Worm (Caenorhabditis elegans) whole organism, young adult: ENCODE data around the gene mdt-17.

Source experiments
- D2030.7 ChIP-seq: fragments of 200-800 bp; sonication (Bioruptor generic); IDR thresholded peaks from 2 replicates; pipeline ENCODE4 v1.3.6; 2022; ENCODE audit warnings: missing genetic modification reagents, missing genetic modification characterization, missing compliant biosample characterization
- attf-3 ChIP-seq: fragments of 200-800 bp; sonication (Bioruptor generic); conservative IDR thresholded peaks from 2 replicates; pipeline ENCODE4 v1.3.6; 2022; ENCODE audit warnings: missing genetic modification reagents, missing genetic modification characterization, missing compliant biosample characterization
- attf-6 ChIP-seq: fragments of 200-800 bp; sonication (Bioruptor generic); IDR thresholded peaks from 2 replicates; pipeline ENCODE4 v1.3.6; 2022; ENCODE audit warnings: missing genetic modification reagents, missing genetic modification characterization, missing compliant biosample characterization
- ceh-100 ChIP-seq: fragments of 200-800 bp; sonication (Bioruptor generic); IDR thresholded peaks from 2 replicates; pipeline ENCODE4 v1.3.6; 2022; ENCODE audit warnings: missing genetic modification reagents, missing genetic modification characterization, missing compliant biosample characterization
- him-1 ChIP-seq: sonication (generic microtip); optimal IDR thresholded peaks from 2 replicates; lab custom pipeline; 2016; ENCODE audit warnings: missing genotype, missing genetic modification reagents, missing genetic modification characterization, missing compliant biosample characterization

The mdt-17 gene

DNA sequence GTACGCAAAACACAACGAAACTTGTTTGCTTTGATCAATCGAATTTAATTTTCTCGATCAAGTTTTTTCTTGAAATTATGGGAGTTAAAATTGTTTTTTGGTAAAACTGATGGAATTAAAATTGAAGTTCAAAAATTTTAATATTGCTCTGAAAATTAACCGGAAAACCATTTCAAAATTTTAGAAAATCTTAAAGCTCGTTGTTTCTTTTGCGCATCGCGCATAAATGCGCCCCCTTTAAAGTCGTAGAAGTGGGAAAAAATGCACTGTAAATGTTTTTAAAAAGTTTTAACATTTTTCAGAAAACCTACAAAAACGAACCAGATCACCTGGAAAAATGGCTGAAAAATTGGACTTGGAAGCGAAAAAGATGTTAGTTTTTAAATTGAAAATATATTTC lies 64.0 kb downstream of the mdt-17 start, which contains the start of gene fbxa-113:
Gene fbxa-113, plus strand, starts transcription at position 301 of the 400 bp plus-strand sequence.
- TF ChIP-seq him-1 (tag; lab: Kevin White, UChicago) = peak; percentile 39
- no peak for TF ChIP-seq attf-6 (GFP tag; lab: Robert Waterston, UW)

DNA sequence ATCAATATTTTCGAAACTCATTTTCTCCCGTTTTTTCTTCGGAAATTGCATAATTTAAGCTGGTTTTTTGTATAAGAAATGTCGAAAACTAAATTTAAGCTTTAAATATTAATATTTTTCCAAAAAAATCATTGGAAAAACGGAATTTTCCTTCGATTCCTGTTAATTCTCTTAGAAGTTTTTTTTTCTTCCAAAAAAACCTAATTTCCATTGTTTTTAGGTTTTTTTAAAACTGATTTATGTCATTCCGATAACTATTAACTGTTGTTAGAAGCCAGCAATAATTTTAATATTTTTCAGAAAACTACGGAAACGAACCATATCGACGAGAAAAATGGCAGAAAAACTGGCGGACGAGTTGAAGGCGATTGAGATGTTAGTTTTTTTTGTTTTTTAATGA lies 65.7 kb downstream of the mdt-17 start, which contains the start of gene fbxa-114:
Gene fbxa-114, plus strand, starts transcription at position 301 of the 400 bp plus-strand sequence.
- TF ChIP-seq ceh-100 (GFP tag; lab: Robert Waterston, UW) (no peak), D2030.7 (GFP tag; lab: Robert Waterston, UW) (no peak), attf-3 (GFP tag; lab: Robert Waterston, UW) (no peak)
